Worm (Caenorhabditis elegans) whole organism, L2 larva: ENCODE data around the gene F42A9.9.

Source experiments
- alr-1 ChIP-seq: fragments of 150-350 bp; optimal IDR thresholded peaks from 2 replicates; lab custom pipeline; 2014; ENCODE audit warnings: missing biosample characterization, missing genetic modification characterization
- aly-2 ChIP-seq: fragments of 150-350 bp; optimal IDR thresholded peaks from 2 replicates; lab custom pipeline; 2014; ENCODE audit warnings: missing biosample characterization, missing genetic modification characterization
- ama-1 ChIP-seq: fragments of 150-350 bp; optimal IDR thresholded peaks from 2 replicates; lab custom pipeline; 2018; ENCODE audit warnings: inconsistent platforms
- elt-3 ChIP-seq: sonication (generic microtip); optimal IDR thresholded peaks from 2 replicates; lab custom pipeline; 2017; ENCODE audit warnings: missing biosample characterization, missing genetic modification characterization
- fos-1 ChIP-seq: fragments of 150-350 bp; optimal IDR thresholded peaks from 2 replicates; lab custom pipeline; 2014; ENCODE audit warnings: missing biosample characterization, missing genetic modification characterization
- lin-13 ChIP-seq: fragments of 150-350 bp; optimal IDR thresholded peaks from 2 replicates; lab custom pipeline; 2014; ENCODE audit warnings: missing biosample characterization, missing genetic modification reagents, missing genetic modification characterization
- lsy-2 ChIP-seq, 2 experiments: fragments of 150-350 bp in 1 of 2; sonication (generic microtip) in 1 of 2; optimal IDR thresholded peaks; 2 replicates each; lab custom pipeline; 2014 to 2017; ENCODE audit warnings: missing biosample characterization in 2 of 2, missing genetic modification characterization in 2 of 2
- nhr-12 ChIP-seq: fragments of 150-350 bp; optimal IDR thresholded peaks from 2 replicates; lab custom pipeline; 2014; ENCODE audit warnings: missing biosample characterization, missing genetic modification characterization
- nhr-237 ChIP-seq: fragments of 150-350 bp; optimal IDR thresholded peaks from 2 replicates; lab custom pipeline; 2014; ENCODE audit warnings: missing biosample characterization, missing genetic modification characterization
- nhr-77 ChIP-seq: fragments of 150-350 bp; optimal IDR thresholded peaks from 2 replicates; lab custom pipeline; 2014; ENCODE audit warnings: missing biosample characterization, missing genetic modification characterization
- snpc-4 ChIP-seq: fragments of 150-350 bp; optimal IDR thresholded peaks from 2 replicates; lab custom pipeline; 2014; ENCODE audit warnings: missing biosample characterization, missing genetic modification characterization
- unc-39 ChIP-seq: fragments of 150-350 bp; optimal IDR thresholded peaks from 2 replicates; lab custom pipeline; 2014; ENCODE audit warnings: missing biosample characterization, missing genetic modification characterization
- unc-55 ChIP-seq: fragments of 150-350 bp; sonication (generic microtip); optimal IDR thresholded peaks from 3 replicates; lab custom pipeline; 2014; ENCODE audit warnings: missing biosample characterization, missing genetic modification reagents, missing genetic modification characterization
- unc-62 ChIP-seq: fragments of 150-350 bp; optimal IDR thresholded peaks from 2 replicates; lab custom pipeline; 2014; ENCODE audit warnings: missing biosample characterization, missing genetic modification reagents, missing genetic modification characterization

DNA sequence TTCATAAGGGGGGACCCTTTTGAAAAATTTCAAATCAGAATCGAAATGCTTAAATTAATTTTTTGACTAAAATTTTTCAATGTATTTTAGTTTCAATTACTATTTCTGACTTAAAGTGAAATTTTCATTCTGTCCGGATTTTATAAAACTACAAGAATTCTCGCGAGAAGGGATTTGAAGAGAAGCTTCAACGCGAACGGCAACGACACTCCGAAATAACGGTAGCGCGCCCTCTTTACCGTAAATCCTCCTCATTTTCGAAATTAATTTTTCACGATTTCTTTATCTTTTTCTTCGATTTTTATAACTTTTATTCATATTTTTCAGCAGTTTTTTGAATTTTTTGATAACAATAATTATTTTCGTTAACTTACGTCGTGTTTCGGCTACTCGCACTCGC, 27.1 kb upstream of the F42A9.9 start:
- TF ChIP-seq unc-39 (tag; lab: Kevin White, UChicago) (no peak), nhr-237 (tag; lab: Kevin White, UChicago) (no peak), unc-55 (GFP tag; lab: Kevin White, UChicago) (peak; percentile 15), elt-3 (tag; lab: Kevin White, UChicago) (no peak), lin-13 (no peak), snpc-4 (no peak), fos-1 (tag; lab: Kevin White, UChicago) (no peak), nhr-12 (tag; lab: Kevin White, UChicago) (no peak), alr-1 (no peak), lsy-2 (tag; optimal IDR thresholded peaks at IDR 0.05; lab: Kevin White, UChicago) (no peak), ama-1 (no peak), unc-62 (GFP tag; lab: Kevin White, UChicago) (no peak), nhr-77 (no peak), aly-2 (tag; lab: Kevin White, UChicago) (no peak)
